Worm (Caenorhabditis elegans): ENCODE results near the gene coq-3.
A peak's percentile ranks its signal among the peaks of the same experiment; 100 is the strongest.

The coq-3 gene

ce11 chrIV:14824878-14825352 is 28.8 kb upstream of the coq-3 start, which contains the start of gene sec-61.A (continued):
- TF ChIP-seq unc-55 (GFP tag; optimal IDR thresholded peaks at IDR 0.05) (peak; percentile 73), gmeb-1 (tag; optimal IDR thresholded peaks at IDR 0.05) (peak; percentile 61), nhr-6 (tag; optimal IDR thresholded peaks at IDR 0.05) (no peak), fos-1 (tag; optimal IDR thresholded peaks at IDR 0.05) (peak; percentile 45), aly-2 (tag; optimal IDR thresholded peaks at IDR 0.05) (no peak), C34F6.9 (tag; optimal IDR thresholded peaks at IDR 0.05) (peak; percentile 81)

DNA sequence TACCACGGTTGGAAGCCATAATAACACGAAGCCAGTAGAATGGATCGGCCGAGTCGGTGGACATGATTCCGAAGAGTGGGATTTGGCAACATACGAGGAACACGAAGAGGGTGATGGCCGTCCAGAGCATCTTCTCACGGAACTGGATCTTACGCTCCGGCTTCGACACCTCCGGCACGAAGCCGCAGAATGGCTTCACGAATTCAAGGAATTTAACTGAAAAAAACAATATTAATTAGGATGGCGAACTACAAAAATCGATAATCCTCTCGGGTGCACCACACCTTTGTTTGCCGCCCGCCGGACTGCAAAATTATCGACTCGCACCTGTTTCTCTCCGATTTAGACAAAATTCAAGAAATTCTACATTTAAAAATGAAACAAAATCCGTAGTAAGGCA is 28.1 kb upstream of the coq-3 start:
- TF ChIP-seq lin-39 (tag; optimal IDR thresholded peaks at IDR 0.05) (no peak), dmd-4 (tag; optimal IDR thresholded peaks at IDR 0.05) (no peak), ztf-1 (GFP tag; conservative IDR thresholded peaks at IDR 0.05) (0 out of 2 replicates have a peak, but pooled peaks have one; percentile 62), C34F6.9 (tag; optimal IDR thresholded peaks at IDR 0.05) (no peak)

- TF ChIP-seq ztf-11 (tag; optimal IDR thresholded peaks at IDR 0.05), result no peak
- no peak for TF ChIP-seq nhr-237 (tag; optimal IDR thresholded peaks at IDR 0.05)
- TF ChIP-seq crh-2 (tag; optimal IDR thresholded peaks at IDR 0.05), result peak; percentile 13
- TF ChIP-seq mbf-1 (tag; optimal IDR thresholded peaks at IDR 0.05), result no peak
- no peak for TF ChIP-seq fos-1 (tag; optimal IDR thresholded peaks at IDR 0.05)
- no peak for TF ChIP-seq egl-27 (tag; optimal IDR thresholded peaks at IDR 0.05)
- no peak for TF ChIP-seq ztf-1 (GFP tag; conservative IDR thresholded peaks at IDR 0.05)
- no peak for TF ChIP-seq unc-62 (GFP tag; optimal IDR thresholded peaks at IDR 0.05)
- TF ChIP-seq nhr-21 (tag; optimal IDR thresholded peaks at IDR 0.05), result peak; percentile 53
- no peak for TF ChIP-seq dmd-4 (tag; optimal IDR thresholded peaks at IDR 0.05)
- no peak for TF ChIP-seq zag-1 (tag; optimal IDR thresholded peaks at IDR 0.05)
- TF ChIP-seq F13H6.1 (tag; optimal IDR thresholded peaks at IDR 0.05), result no peak
- no peak for TF ChIP-seq lin-11 (tag; optimal IDR thresholded peaks at IDR 0.05)
- TF ChIP-seq nhr-11 (tag; optimal IDR thresholded peaks at IDR 0.05), result no peak
- no peak for TF ChIP-seq ztf-4 (tag; optimal IDR thresholded peaks at IDR 0.05)
- peak in 1 of 2 experiments; percentile 48 for TF ChIP-seq lsy-2 (tag; optimal IDR thresholded peaks at IDR 0.05)
- TF ChIP-seq sma-9 (GFP tag; optimal IDR thresholded peaks at IDR 0.05), result no peak
- TF ChIP-seq sma-9 (tag; optimal IDR thresholded peaks at IDR 0.05), result no peak
- no peak for TF ChIP-seq peb-1 (tag; optimal IDR thresholded peaks at IDR 0.05)
- TF ChIP-seq unc-55 (GFP tag; optimal IDR thresholded peaks at IDR 0.05), result no peak
- no peak for TF ChIP-seq blmp-1 (tag; optimal IDR thresholded peaks at IDR 0.05; ENCODE audit: insufficient read depth)
- TF ChIP-seq ama-1 (optimal IDR thresholded peaks at IDR 0.05), result peak; percentile 11
- no peak for TF ChIP-seq unc-39 (tag; optimal IDR thresholded peaks at IDR 0.05)
- TF ChIP-seq nhr-10 (tag; optimal IDR thresholded peaks at IDR 0.05), result no peak
- TF ChIP-seq C34F6.9 (tag; optimal IDR thresholded peaks at IDR 0.05), result no peak
- no peak for TF ChIP-seq ceh-82 (tag; optimal IDR thresholded peaks at IDR 0.05)
- TF ChIP-seq mdl-1 (tag; optimal IDR thresholded peaks at IDR 0.05), result no peak
- no peak for TF ChIP-seq elt-3 (tag; optimal IDR thresholded peaks at IDR 0.05)
- no peak for TF ChIP-seq nhr-77 (tag; optimal IDR thresholded peaks at IDR 0.05)
- no peak for TF ChIP-seq nhr-129 (tag; optimal IDR thresholded peaks at IDR 0.05)
- TF ChIP-seq lin-39 (tag; optimal IDR thresholded peaks at IDR 0.05), result no peak
- TF ChIP-seq lin-13 (GFP tag; optimal IDR thresholded peaks at IDR 0.05), result peak; percentile 26
- TF ChIP-seq nhr-23 (tag; optimal IDR thresholded peaks at IDR 0.05), result no peak
- TF ChIP-seq gmeb-1 (tag; optimal IDR thresholded peaks at IDR 0.05), result no peak
- TF ChIP-seq R02D3.7 (tag; optimal IDR thresholded peaks at IDR 0.05), result no peak
- no peak for TF ChIP-seq nhr-6 (tag; optimal IDR thresholded peaks at IDR 0.05)
- no peak for TF ChIP-seq nhr-12 (tag; optimal IDR thresholded peaks at IDR 0.05)
- TF ChIP-seq alr-1 (tag; optimal IDR thresholded peaks at IDR 0.05), result no peak
- no peak for TF ChIP-seq Y55F3AM.14 (GFP tag; optimal IDR thresholded peaks at IDR 0.05)
- no peak for TF ChIP-seq nhr-25 (tag; optimal IDR thresholded peaks at IDR 0.05)
Measured at ce11 chrIV:14822267-14822666, 26.1 kb upstream of the coq-3 start.

Measured in whole organism, L2 larva.